Worm (Caenorhabditis elegans): ENCODE measurements around the gene C29G2.3.

C29G2.3 gene

DNA sequence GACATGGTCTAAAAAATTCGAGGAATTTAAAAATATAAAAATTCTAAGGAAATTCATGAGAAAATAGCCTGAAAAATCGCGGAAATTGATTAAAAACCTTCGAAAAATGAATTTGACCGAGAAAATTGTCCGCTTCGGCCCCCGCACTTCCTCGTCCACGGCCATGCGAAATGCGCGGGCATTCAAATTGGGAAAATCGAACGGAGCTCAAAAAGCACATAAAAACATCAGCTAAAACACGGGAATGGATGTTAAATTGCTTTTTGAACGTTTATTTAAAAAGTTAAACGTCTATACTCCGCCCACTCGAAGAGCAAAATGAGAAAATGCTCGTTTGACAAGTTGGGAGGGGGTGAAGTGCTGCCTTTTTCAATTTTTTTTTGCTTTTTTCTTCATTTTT, 22.4 kb downstream of the C29G2.3 start, which contains the start of gene F53E10.6 (continued):
- TF ChIP-seq K11D2.4 (GFP tag; IDR thresholded peaks at IDR 0.05) (no peak), F39B2.1 (GFP tag; IDR thresholded peaks at IDR 0.05) (no peak), Y53F4B.3 (GFP tag; IDR thresholded peaks at IDR 0.05) (no peak), D2030.7 (GFP tag; IDR thresholded peaks at IDR 0.05) (0 out of 2 replicates have a peak, but pooled peaks have one; percentile 23), nhr-27 (tag; optimal IDR thresholded peaks at IDR 0.05) (no peak), C06A6.2 (GFP tag; conservative IDR thresholded peaks at IDR 0.05) (no peak), aptf-3 (GFP tag; IDR thresholded peaks at IDR 0.05) (no peak), sdz-38 (tag; optimal IDR thresholded peaks at IDR 0.05) (no peak), sptf-2 (GFP tag; optimal IDR thresholded peaks at IDR 0.05) (no peak), madf-6 (GFP tag; IDR thresholded peaks at IDR 0.05) (peak; percentile 62), lag-1 (GFP tag; IDR thresholded peaks at IDR 0.05) (no peak), K12H6.12 (tag; optimal IDR thresholded peaks at IDR 0.05) (no peak), akir-1 (GFP tag; optimal IDR thresholded peaks at IDR 0.05) (no peak), tlf-1 (GFP tag; optimal IDR thresholded peaks at IDR 0.05) (no peak), T07F8.4 (tag; optimal IDR thresholded peaks at IDR 0.05) (no peak), hlh-26 (GFP tag; conservative IDR thresholded peaks at IDR 0.05) (no peak), hmg-20 (GFP tag; IDR thresholded peaks at IDR 0.05) (no peak), hrde-1 (tag; optimal IDR thresholded peaks at IDR 0.05; ENCODE audit: borderline replicate concordance) (no peak), xnd-1 (tag; optimal IDR thresholded peaks at IDR 0.05) (no peak), cebp-2 (GFP tag; IDR thresholded peaks at IDR 0.05) (no peak), ztf-6 (GFP tag; IDR thresholded peaks at IDR 0.05) (no peak), Y67H2A.10 (GFP tag; conservative IDR thresholded peaks at IDR 0.05) (no peak), T26A5.8 (tag; optimal IDR thresholded peaks at IDR 0.05) (no peak), nhr-179 (tag; optimal IDR thresholded peaks at IDR 0.05) (no peak), F55B11.4 (tag; optimal IDR thresholded peaks at IDR 0.05; ENCODE audit: borderline replicate concordance, insufficient read depth) (no peak), atf-7 (tag; optimal IDR thresholded peaks at IDR 0.05) (no peak), nfya-1 (tag; optimal IDR thresholded peaks at IDR 0.05; ENCODE audit: borderline replicate concordance, insufficient read depth) (no peak), chd-7 (tag; optimal IDR thresholded peaks at IDR 0.05) (no peak), F57C9.4 (tag; optimal IDR thresholded peaks at IDR 0.05) (no peak), cebp-1 (GFP tag; IDR thresholded peaks at IDR 0.05) (no peak), cebp-1 (tag; optimal IDR thresholded peaks at IDR 0.05) (no peak), ets-4 (GFP tag; optimal IDR thresholded peaks at IDR 0.05) (no peak), ceh-100 (GFP tag; IDR thresholded peaks at IDR 0.05) (no peak), lsl-1 (GFP tag; optimal IDR thresholded peaks at IDR 0.05) (peak; percentile 30), ccch-3 (GFP tag; optimal IDR thresholded peaks at IDR 0.05) (no peak), F23B12.7 (tag; optimal IDR thresholded peaks at IDR 0.05; ENCODE audit: insufficient read depth) (peak; percentile 2), ZK185.1 (tag; optimal IDR thresholded peaks at IDR 0.05; ENCODE audit: poor library complexity, severe bottlenecking) (no peak), F49E8.2 (tag; optimal IDR thresholded peaks at IDR 0.05; ENCODE audit: insufficient read depth) (no peak), nhr-90 (tag; optimal IDR thresholded peaks at IDR 0.05) (no peak), him-1 (tag; optimal IDR thresholded peaks at IDR 0.05) (no peak), B0336.3 (GFP tag; IDR thresholded peaks at IDR 0.05) (no peak), lsy-27 (tag; optimal IDR thresholded peaks at IDR 0.05; ENCODE audit: borderline replicate concordance, insufficient read depth) (no peak), egl-44 (GFP tag; IDR thresholded peaks at IDR 0.05) (no peak), F57A8.1 (GFP tag; optimal IDR thresholded peaks at IDR 0.05) (no peak), snpc-4 (GFP tag; optimal IDR thresholded peaks at IDR 0.05) (no peak), snpc-4 (tag; optimal IDR thresholded peaks at IDR 0.05) (no peak), attf-5 (GFP tag; optimal IDR thresholded peaks at IDR 0.05) (no peak), ztf-22 (GFP tag; optimal IDR thresholded peaks at IDR 0.05) (no peak), F33H1.4 (GFP tag; IDR thresholded peaks at IDR 0.05) (peak; percentile 38)
